Worm (Caenorhabditis elegans): ENCODE results near the gene svh-5.
A peak's percentile ranks its signal among the peaks of the same experiment; 100 is the strongest.

svh-5 gene

DNA sequence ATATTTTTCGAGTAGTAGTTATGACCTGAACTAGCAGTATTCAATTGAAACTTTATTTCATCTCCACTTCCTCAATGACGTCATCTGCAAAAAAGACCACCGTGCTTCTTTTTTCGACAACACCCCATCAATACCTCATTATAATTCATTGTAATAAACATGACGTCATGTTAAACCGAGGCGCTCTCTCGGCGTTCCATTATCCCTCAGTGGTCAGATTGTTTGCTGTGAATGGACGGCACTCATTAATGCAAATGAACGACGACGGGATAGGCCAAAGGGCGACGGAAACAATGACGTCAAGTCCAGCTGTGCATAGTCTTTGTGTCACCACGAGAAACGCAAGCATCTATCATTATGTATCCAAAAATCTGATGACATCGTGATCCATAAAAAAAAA, 29.9 kb downstream of the svh-5 start (continued):
- TF ChIP-seq pros-1 (tag; optimal IDR thresholded peaks at IDR 0.05) (no peak), nhr-11 (tag; optimal IDR thresholded peaks at IDR 0.05) (no peak), ceh-31 (tag; optimal IDR thresholded peaks at IDR 0.05) (peak; percentile 93), pag-3 (tag; optimal IDR thresholded peaks at IDR 0.05; ENCODE audit: borderline replicate concordance) (no peak), C38D4.7 (GFP tag; optimal IDR thresholded peaks at IDR 0.05) (no peak), hlh-30 (tag; optimal IDR thresholded peaks at IDR 0.05; ENCODE audit: insufficient read depth) (peak; percentile 30)

DNA sequence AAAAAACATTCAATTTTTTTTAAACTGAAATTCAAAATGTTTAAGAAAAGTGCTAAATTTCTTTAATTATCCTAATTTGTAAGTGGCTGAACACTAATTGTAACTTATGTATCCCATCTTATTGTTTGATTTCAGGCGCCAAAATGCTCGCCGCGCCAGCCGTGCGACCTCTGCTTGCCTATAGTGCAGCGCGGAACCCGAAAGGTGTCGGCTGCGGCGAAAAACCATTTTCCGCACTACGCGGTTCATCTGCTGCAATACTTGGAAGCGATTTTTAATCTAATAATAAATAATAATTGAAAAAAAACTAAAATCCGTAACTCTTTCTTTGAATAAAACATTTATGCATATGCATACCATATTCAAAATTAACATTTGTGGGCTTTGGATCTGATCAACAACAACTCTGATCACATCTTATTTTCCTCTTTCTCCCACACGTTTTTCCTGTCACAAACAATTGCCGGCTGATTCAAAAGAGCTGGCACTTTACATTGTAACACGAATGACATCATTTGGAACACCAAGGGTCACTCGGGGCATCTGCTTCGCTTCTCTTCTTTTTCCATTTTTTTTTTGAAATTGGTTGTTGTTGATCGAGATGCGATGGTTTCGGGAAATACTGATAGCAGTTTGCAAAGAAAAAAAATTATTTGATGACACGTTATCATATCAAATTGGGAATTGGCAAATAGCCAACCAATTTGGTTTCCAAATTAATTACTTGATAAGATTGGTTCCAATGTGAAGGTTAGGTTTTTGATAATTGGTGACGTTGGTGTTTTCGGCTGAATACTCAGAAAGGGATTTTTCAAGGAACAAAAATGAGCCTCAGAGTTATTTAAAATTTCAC, 32.1 kb downstream of the svh-5 start:
- TF ChIP-seq elt-2 (tag; optimal IDR thresholded peaks at IDR 0.05) (peak; percentile 78), npax-4 (tag; optimal IDR thresholded peaks at IDR 0.05) (no peak)

DNA sequence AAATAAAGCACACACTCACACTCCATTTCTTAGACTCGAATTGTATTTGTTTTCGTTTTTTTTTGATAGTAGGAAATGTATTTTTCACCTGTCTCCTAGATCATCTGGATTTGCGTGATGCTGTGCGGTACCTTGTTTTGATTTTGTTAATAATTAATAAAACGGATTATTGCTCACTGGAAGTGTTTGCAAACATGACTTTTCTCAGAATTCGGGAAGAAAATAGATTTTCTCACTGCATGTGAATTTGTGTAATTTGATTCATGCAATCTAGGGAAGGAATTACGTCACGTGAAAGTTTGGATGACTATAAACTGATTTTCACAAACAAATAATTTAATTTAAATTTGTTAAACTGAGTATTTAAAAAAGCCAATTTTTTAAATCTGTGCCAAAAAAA, 33.7 kb downstream of the svh-5 start:
- TF ChIP-seq K02D7.2 (tag; optimal IDR thresholded peaks at IDR 0.05): no peak
- no peak for TF ChIP-seq hlh-8 (tag; optimal IDR thresholded peaks at IDR 0.05)
- TF ChIP-seq unc-42 (tag; optimal IDR thresholded peaks at IDR 0.05): peak; percentile 77
- TF ChIP-seq unc-86 (tag; optimal IDR thresholded peaks at IDR 0.05): no peak
- TF ChIP-seq ceh-19 (GFP tag; optimal IDR thresholded peaks at IDR 0.05): peak; percentile 24
- no peak for TF ChIP-seq lim-6 (tag; optimal IDR thresholded peaks at IDR 0.05)

DNA sequence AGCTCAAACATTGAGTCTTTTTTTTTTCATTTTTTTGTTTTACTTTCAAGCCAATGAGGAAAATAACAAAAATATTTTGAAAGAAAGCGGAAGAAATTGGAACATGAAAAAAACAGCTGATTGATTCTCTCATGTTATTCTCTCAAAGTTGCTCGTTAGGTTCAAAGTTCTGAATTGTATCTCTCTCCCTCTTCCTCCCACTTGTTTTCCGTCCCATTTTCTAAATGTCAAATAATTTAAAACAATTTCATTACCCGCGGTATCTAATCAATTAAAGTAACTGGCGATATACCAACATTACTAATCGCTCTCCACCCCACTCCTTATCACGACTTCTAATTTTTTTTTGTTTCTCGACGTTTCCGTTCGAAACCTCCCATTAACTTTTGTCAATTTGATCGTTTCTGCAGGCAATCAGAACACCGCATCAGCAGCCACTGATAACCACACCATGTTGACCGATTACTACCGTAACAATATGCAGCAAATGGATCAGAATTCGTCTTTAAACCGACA, 34.8 kb downstream of the svh-5 start:
- no peak for TF ChIP-seq sox-4 (tag; optimal IDR thresholded peaks at IDR 0.05)
- peak; percentile 54 for TF ChIP-seq elt-2 (tag; optimal IDR thresholded peaks at IDR 0.05)

DNA sequence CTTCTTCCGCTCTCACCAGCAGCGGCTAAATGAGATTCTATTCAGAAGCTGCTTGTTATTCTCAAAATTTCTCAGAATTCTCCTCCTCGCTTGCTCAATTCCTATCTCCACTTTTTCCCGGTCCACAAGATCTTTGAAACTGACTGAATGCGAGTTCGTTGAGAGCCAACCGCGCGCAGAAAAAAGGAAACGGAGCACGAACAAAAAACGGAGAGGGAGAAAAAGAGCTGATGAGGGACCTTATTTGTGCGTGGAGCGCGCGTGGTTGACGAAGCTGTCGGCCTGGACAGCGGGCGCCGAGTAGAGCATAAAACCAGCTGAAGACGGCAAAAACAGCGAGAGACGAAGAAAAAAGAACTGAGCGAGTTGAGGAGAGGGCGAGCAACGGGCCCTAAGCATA, 35.5 kb downstream of the svh-5 start:
- TF ChIP-seq ceh-31 (tag; optimal IDR thresholded peaks at IDR 0.05): peak; percentile 24
- TF ChIP-seq syd-9 (tag; optimal IDR thresholded peaks at IDR 0.05): no peak
- TF ChIP-seq unc-42 (tag; optimal IDR thresholded peaks at IDR 0.05): peak; percentile 48

DNA sequence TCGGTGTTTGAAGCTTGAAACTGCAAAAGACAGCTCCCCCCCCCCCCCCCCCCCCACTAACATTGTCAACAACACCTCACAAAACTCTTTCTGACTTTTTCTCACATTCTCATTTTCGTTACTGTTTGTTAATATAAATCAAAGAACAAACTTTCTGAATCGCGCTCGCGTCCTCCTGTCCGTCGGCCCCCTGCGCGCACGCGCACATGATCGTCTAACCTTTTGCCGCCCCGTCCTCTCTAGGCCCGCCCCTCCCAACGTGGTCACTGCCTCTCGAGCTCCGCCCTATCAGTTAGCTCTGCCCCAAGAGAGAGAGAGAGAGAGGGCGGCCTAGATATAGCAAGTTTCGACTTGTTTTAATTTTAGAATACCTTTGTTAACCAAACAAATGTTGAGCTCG, 36.9 kb downstream of the svh-5 start:
- TF ChIP-seq syd-9 (tag; optimal IDR thresholded peaks at IDR 0.05) (no peak), gmeb-2 (tag; optimal IDR thresholded peaks at IDR 0.05) (peak; percentile 4), unc-42 (tag; optimal IDR thresholded peaks at IDR 0.05) (no peak), hlh-6 (tag; optimal IDR thresholded peaks at IDR 0.05) (no peak), npax-4 (tag; optimal IDR thresholded peaks at IDR 0.05) (no peak), zip-5 (tag; optimal IDR thresholded peaks at IDR 0.05) (no peak), ceh-9 (tag; optimal IDR thresholded peaks at IDR 0.05) (no peak), ets-4 (tag; optimal IDR thresholded peaks at IDR 0.05) (no peak), hlh-30 (tag; optimal IDR thresholded peaks at IDR 0.05; ENCODE audit: insufficient read depth) (peak; percentile 23)

DNA sequence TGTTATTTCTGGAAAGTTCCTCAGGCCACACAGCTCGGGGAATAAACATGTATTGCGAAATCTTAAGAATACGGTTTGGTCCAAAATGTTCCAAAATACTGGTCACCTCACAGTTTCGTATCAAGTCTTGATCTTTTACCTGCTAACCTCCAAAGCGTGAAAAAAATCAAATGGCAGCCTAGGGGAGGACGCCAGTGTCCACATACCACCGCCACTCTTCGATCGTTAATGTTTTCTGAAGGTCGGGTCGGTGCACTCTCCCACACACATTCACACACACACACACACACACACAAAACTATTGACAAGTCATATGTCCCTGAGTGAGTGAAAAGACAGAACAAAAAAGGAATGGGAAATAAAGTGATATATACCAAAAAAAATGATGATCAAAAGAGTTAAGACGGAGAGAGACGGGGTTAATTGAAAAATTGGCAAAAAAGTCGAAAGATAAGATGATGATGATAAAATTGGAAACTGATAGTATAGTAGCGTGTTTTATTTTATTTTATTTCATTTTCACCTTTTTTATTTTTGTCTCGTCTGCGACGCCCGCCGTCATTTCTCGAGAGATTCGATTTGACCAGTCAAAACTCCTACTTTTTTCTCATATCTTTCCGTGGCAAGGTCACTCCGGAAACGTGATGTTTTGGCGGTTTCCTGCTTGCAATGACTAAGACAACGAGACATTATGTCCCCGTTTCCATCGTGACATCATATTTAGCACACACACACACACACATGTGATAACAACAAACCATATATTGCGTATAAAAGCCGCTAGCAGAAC, 37.6 kb downstream of the svh-5 start, which contains the start of gene Y15E3A.5:
Y15E3A.5 (plus strand) TSS at position 752 of the 790 bp plus-strand sequence.
- TF ChIP-seq elt-2 (tag; optimal IDR thresholded peaks at IDR 0.05) (peak; percentile 66), ceh-31 (tag; optimal IDR thresholded peaks at IDR 0.05) (no peak)

DNA sequence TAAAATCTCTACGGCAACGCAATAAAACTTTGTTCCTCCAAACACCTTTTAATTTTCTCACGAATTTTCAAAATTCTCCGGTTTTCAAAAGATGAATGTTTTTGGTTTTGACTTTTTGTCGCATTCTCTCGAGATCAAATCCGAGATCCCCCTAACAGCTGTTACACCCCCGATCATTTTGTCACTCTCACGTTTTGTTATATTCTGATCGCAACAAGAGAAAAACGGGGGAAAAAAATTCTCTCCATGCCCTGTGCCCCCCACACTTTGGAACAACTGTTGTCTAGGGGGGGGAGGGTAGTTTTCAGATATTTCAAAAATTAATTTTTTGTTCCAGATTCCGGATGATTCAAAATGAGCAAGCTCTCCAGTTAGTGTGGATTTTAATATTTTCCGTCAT, 39.4 kb downstream of the svh-5 start:
- TF ChIP-seq hlh-6 (tag; optimal IDR thresholded peaks at IDR 0.05) (no peak), ceh-19 (GFP tag; optimal IDR thresholded peaks at IDR 0.05) (no peak), ceh-6 (GFP tag; optimal IDR thresholded peaks at IDR 0.05) (no peak), zip-5 (tag; optimal IDR thresholded peaks at IDR 0.05) (no peak), ceh-18 (tag; optimal IDR thresholded peaks at IDR 0.05) (peak; percentile 61), nhr-232 (tag; optimal IDR thresholded peaks at IDR 0.05) (no peak), gmeb-2 (tag; optimal IDR thresholded peaks at IDR 0.05) (no peak)
